Fruit fly (Drosophila melanogaster) whole organism, embryonic: ENCODE measurements around the gene CG13313.

Experiments used
- B-H2 ChIP-seq: fragments of 200-800 bp; sonication (Bioruptor generic); optimal IDR thresholded peaks from 2 replicates; lab custom pipeline; 2018; ENCODE audit warnings: missing biosample characterization, mild to moderate bottlenecking, missing genetic modification characterization
- BEAF-32 ChIP-seq: fragments of 200-800 bp; sonication (Bioruptor generic); optimal IDR thresholded peaks from 3 replicates; lab custom pipeline; 2017; ENCODE audit warnings: missing biosample characterization, missing genetic modification characterization, mild to moderate bottlenecking, moderate library complexity, missing genetic modification reagents
- C15 ChIP-seq: fragments of 200-800 bp; sonication (Bioruptor generic); IDR thresholded peaks from 3 replicates; pipeline ENCODE4 v1.3.6; 2022; ENCODE audit warnings: missing biosample characterization, missing genetic modification characterization
- CG10274 ChIP-seq: fragments of 200-800 bp; sonication (Bioruptor generic); optimal IDR thresholded peaks from 3 replicates; lab custom pipeline; 2017; ENCODE audit warnings: missing biosample characterization, mild to moderate bottlenecking, missing genetic modification characterization
- CG10462 ChIP-seq: fragments of 200-800 bp; sonication (Bioruptor generic); optimal IDR thresholded peaks from 2 replicates; lab custom pipeline; 2016; ENCODE audit warnings: missing biosample characterization, missing genetic modification characterization
- CG11398 ChIP-seq: fragments of 200-800 bp; sonication (Bioruptor generic); optimal IDR thresholded peaks from 2 replicates; lab custom pipeline; 2016; ENCODE audit warnings: missing biosample characterization, missing genetic modification characterization
- CG12659 ChIP-seq: fragments of 200-800 bp; sonication (Bioruptor generic); optimal IDR thresholded peaks from 3 replicates; lab custom pipeline; 2017; ENCODE audit warnings: mild to moderate bottlenecking, missing biosample characterization, missing genetic modification reagents, missing genetic modification characterization
- CG12942 ChIP-seq: fragments of 200-800 bp; sonication (Bioruptor generic); optimal IDR thresholded peaks from 3 replicates; lab custom pipeline; 2016; ENCODE audit warnings: missing biosample characterization, missing genetic modification characterization
- CG13287 ChIP-seq: fragments of 200-800 bp; sonication (Bioruptor generic); IDR thresholded peaks from 2 replicates; pipeline ENCODE4 v1.3.6; 2022; ENCODE audit warnings: missing biosample characterization, missing genetic modification characterization; ENCODE audit not compliant: partially characterized antibody
- CG13624 ChIP-seq: fragments of 200-800 bp; sonication (Bioruptor generic); optimal IDR thresholded peaks from 2 replicates; lab custom pipeline; 2016; ENCODE audit warnings: missing biosample characterization, missing genetic modification characterization
- CG15514 ChIP-seq: fragments of 200-800 bp; sonication (Bioruptor generic); optimal IDR thresholded peaks from 3 replicates; lab custom pipeline; 2017; ENCODE audit warnings: missing biosample characterization, missing genetic modification characterization, mild to moderate bottlenecking, moderate library complexity, missing genetic modification reagents
- CG16779 ChIP-seq: fragments of 200-800 bp; sonication (Bioruptor generic); IDR thresholded peaks from 2 replicates; pipeline ENCODE4 v1.3.6; 2022; ENCODE audit warnings: missing biosample characterization, missing genetic modification characterization
- CG17802 ChIP-seq: fragments of 200-800 bp; sonication (Bioruptor generic); optimal IDR thresholded peaks from 2 replicates; lab custom pipeline; 2018; ENCODE audit warnings: missing biosample characterization, mild to moderate bottlenecking, missing genetic modification characterization, moderate library complexity
- CG18599 ChIP-seq: fragments of 200-800 bp; sonication (Bioruptor generic); optimal IDR thresholded peaks from 3 replicates; lab custom pipeline; 2017; ENCODE audit warnings: missing biosample characterization, missing genetic modification characterization, mild to moderate bottlenecking, moderate library complexity, missing genetic modification reagents
- CG2116 ChIP-seq: fragments of 200-800 bp; sonication (Bioruptor generic); optimal IDR thresholded peaks from 3 replicates; lab custom pipeline; 2018; ENCODE audit warnings: missing biosample characterization, mild to moderate bottlenecking, missing genetic modification characterization
- CG31388 ChIP-seq: fragments of 200-800 bp; sonication (Bioruptor generic); optimal IDR thresholded peaks from 2 replicates; lab custom pipeline; 2016; ENCODE audit warnings: missing biosample characterization, missing genetic modification characterization
- CG34224 ChIP-seq: fragments of 200-800 bp; sonication (Bioruptor generic); IDR thresholded peaks from 3 replicates; pipeline ENCODE4 v1.3.6; 2022; ENCODE audit warnings: missing biosample characterization, missing genetic modification characterization; ENCODE audit not compliant: partially characterized antibody
- CG34422 ChIP-seq: fragments of 200-800 bp; sonication (Bioruptor generic); IDR thresholded peaks from 3 replicates; pipeline ENCODE4 v1.3.6; 2022; ENCODE audit warnings: missing biosample characterization, missing genetic modification characterization
- CG4617 ChIP-seq: fragments of 200-800 bp; sonication (Bioruptor generic); optimal IDR thresholded peaks from 3 replicates; lab custom pipeline; 2016; ENCODE audit warnings: missing biosample characterization, missing genetic modification characterization, borderline replicate concordance
- CG6254 ChIP-seq: fragments of 200-800 bp; sonication (Bioruptor generic); optimal IDR thresholded peaks from 3 replicates; lab custom pipeline; 2017; ENCODE audit warnings: mild to moderate bottlenecking, missing biosample characterization, missing genetic modification reagents, missing genetic modification characterization
- CG9797 ChIP-seq: fragments of 200-800 bp; sonication (Bioruptor generic); optimal IDR thresholded peaks from 3 replicates; lab custom pipeline; 2018; ENCODE audit warnings: missing biosample characterization, mild to moderate bottlenecking, missing genetic modification characterization
- CkIIα-i1 ChIP-seq: fragments of 200-800 bp; sonication (Bioruptor generic); IDR thresholded peaks from 2 replicates; pipeline ENCODE4 v1.3.6; 2022; ENCODE audit warnings: missing biosample characterization, missing genetic modification characterization
- CoRest ChIP-seq: fragments of 200-800 bp; sonication (Bioruptor generic); optimal IDR thresholded peaks from 3 replicates; lab custom pipeline; 2018; ENCODE audit warnings: missing biosample characterization, mild to moderate bottlenecking, missing genetic modification characterization, moderate library complexity
- Dll ChIP-seq: fragments of 200-800 bp; sonication (Bioruptor generic); IDR thresholded peaks from 4 replicates; pipeline ENCODE4 v1.3.6; 2022; ENCODE audit warnings: missing biosample characterization, missing genetic modification characterization; ENCODE audit not compliant: partially characterized antibody
- Ets97D ChIP-seq: fragments of 200-800 bp; sonication (Bioruptor generic); optimal IDR thresholded peaks from 3 replicates; lab custom pipeline; 2016; ENCODE audit warnings: missing biosample characterization, missing genetic modification characterization
- Fer1 ChIP-seq: fragments of 200-800 bp; sonication (Bioruptor generic); optimal IDR thresholded peaks from 2 replicates; lab custom pipeline; 2017; ENCODE audit warnings: missing biosample characterization, mild to moderate bottlenecking, missing genetic modification characterization
- MBD-R2 ChIP-seq: fragments of 200-800 bp; sonication (Bioruptor generic); IDR thresholded peaks from 2 replicates; pipeline ENCODE4 v1.3.6; 2022; ENCODE audit warnings: missing biosample characterization, missing genetic modification characterization
- MESR4 ChIP-seq: fragments of 200-800 bp; sonication (Bioruptor generic); optimal IDR thresholded peaks from 2 replicates; lab custom pipeline; 2018; ENCODE audit warnings: missing biosample characterization, mild to moderate bottlenecking, missing genetic modification characterization, moderate library complexity
- Myb ChIP-seq: fragments of 200-800 bp; sonication (Bioruptor generic); optimal IDR thresholded peaks from 2 replicates; lab custom pipeline; 2016; ENCODE audit warnings: missing biosample characterization, missing genetic modification characterization
- NC2β ChIP-seq: fragments of 200-800 bp; sonication (Bioruptor generic); optimal IDR thresholded peaks from 2 replicates; lab custom pipeline; 2016; ENCODE audit warnings: missing biosample characterization, missing genetic modification characterization
- Optix ChIP-seq: fragments of 200-800 bp; sonication (Bioruptor generic); IDR thresholded peaks from 3 replicates; pipeline ENCODE4 v1.3.6; 2022; ENCODE audit warnings: missing biosample characterization, missing genetic modification characterization
- PHDP ChIP-seq: fragments of 200-800 bp; sonication (Bioruptor generic); optimal IDR thresholded peaks from 3 replicates; lab custom pipeline; 2018; ENCODE audit warnings: missing biosample characterization, mild to moderate bottlenecking, missing genetic modification characterization, moderate library complexity
- Pdp1 ChIP-seq, 2 experiments: fragments of 200-800 bp; sonication (Bioruptor generic); optimal IDR thresholded peaks; 3 replicates each; lab custom pipeline; 2016; ENCODE audit warnings: missing biosample characterization in 2 of 2, missing genetic modification characterization in 2 of 2, mild to moderate bottlenecking in 1 of 2, moderate library complexity in 1 of 2
- Poxn ChIP-seq: fragments of 200-800 bp; sonication (Bioruptor generic); IDR thresholded peaks from 2 replicates; pipeline ENCODE4 v1.3.6; 2022; ENCODE audit warnings: missing biosample characterization, missing genetic modification characterization
- Rfx ChIP-seq: fragments of 200-800 bp; sonication (Bioruptor generic); IDR thresholded peaks from 2 replicates; pipeline ENCODE4 v1.3.6; 2022; ENCODE audit warnings: missing biosample characterization, missing genetic modification characterization
- Scr ChIP-seq: fragments of 200-800 bp; sonication (Bioruptor generic); IDR thresholded peaks from 2 replicates; pipeline ENCODE4 v1.3.6; 2022; ENCODE audit warnings: missing biosample characterization, missing genetic modification characterization; ENCODE audit not compliant: partially characterized antibody
- caup ChIP-seq: fragments of 200-800 bp; sonication (Bioruptor generic); optimal IDR thresholded peaks from 3 replicates; lab custom pipeline; 2017; ENCODE audit warnings: missing biosample characterization, mild to moderate bottlenecking, missing genetic modification characterization, moderate library complexity; ENCODE audit not compliant: severe bottlenecking
- chinmo ChIP-seq: fragments of 200-800 bp; sonication (Bioruptor generic); IDR thresholded peaks from 4 replicates; pipeline ENCODE4 v1.3.6; 2022; ENCODE audit warnings: missing biosample characterization, missing genetic modification characterization; ENCODE audit not compliant: partially characterized antibody
- ci ChIP-seq: fragments of 200-800 bp; sonication (Bioruptor generic); IDR thresholded peaks from 3 replicates; pipeline ENCODE4 v1.3.6; 2022; ENCODE audit warnings: missing biosample characterization, missing genetic modification characterization
- crp ChIP-seq, 2 experiments: fragments of 200-800 bp; sonication (Bioruptor generic); optimal IDR thresholded peaks; 2 replicates in 1 of 2; 3 replicates in 1 of 2; lab custom pipeline; 2017; ENCODE audit warnings: missing biosample characterization in 2 of 2, missing genetic modification characterization in 2 of 2, mild to moderate bottlenecking in 1 of 2, moderate library complexity in 1 of 2
- ems ChIP-seq: fragments of 200-800 bp; sonication (Bioruptor generic); optimal IDR thresholded peaks from 3 replicates; lab custom pipeline; 2016; ENCODE audit warnings: missing biosample characterization, missing genetic modification characterization
- gfzf ChIP-seq: fragments of 200-800 bp; sonication (Bioruptor generic); optimal IDR thresholded peaks from 2 replicates; lab custom pipeline; 2016; ENCODE audit warnings: missing biosample characterization, mild to moderate bottlenecking, missing genetic modification characterization, moderate library complexity
- gsb-n ChIP-seq: fragments of 200-800 bp; sonication (Bioruptor generic); optimal IDR thresholded peaks from 3 replicates; lab custom pipeline; 2018; ENCODE audit warnings: missing biosample characterization, mild to moderate bottlenecking, missing genetic modification characterization
- nerfin-2 ChIP-seq: fragments of 200-800 bp; sonication (Bioruptor generic); IDR thresholded peaks from 2 replicates; pipeline ENCODE4 v1.3.6; 2022; ENCODE audit warnings: missing biosample characterization, missing genetic modification characterization; ENCODE audit not compliant: partially characterized antibody
- peb ChIP-seq: fragments of 200-800 bp; sonication (Bioruptor generic); IDR thresholded peaks from 2 replicates; pipeline ENCODE4 v1.3.6; 2022; ENCODE audit warnings: missing biosample characterization, missing genetic modification characterization
- slbo ChIP-seq: fragments of 200-800 bp; sonication (Bioruptor generic); IDR thresholded peaks from 2 replicates; pipeline ENCODE4 v1.3.6; 2022; ENCODE audit warnings: missing biosample characterization, missing genetic modification characterization
- stwl ChIP-seq: fragments of 200-800 bp; sonication (Bioruptor generic); optimal IDR thresholded peaks from 3 replicates; lab custom pipeline; 2018; ENCODE audit warnings: missing biosample characterization, mild to moderate bottlenecking, missing genetic modification characterization, moderate library complexity
- sug ChIP-seq: fragments of 200-800 bp; optimal IDR thresholded peaks from 2 replicates; lab custom pipeline; 2019; ENCODE audit warnings: missing biosample characterization, mild to moderate bottlenecking, missing genetic modification characterization, moderate library complexity
- vvl ChIP-seq: fragments of 200-800 bp; sonication (Bioruptor generic); IDR thresholded peaks from 2 replicates; pipeline ENCODE4 v1.3.6; 2022; ENCODE audit warnings: missing biosample characterization, missing genetic modification characterization

Gene CG13313

DNA sequence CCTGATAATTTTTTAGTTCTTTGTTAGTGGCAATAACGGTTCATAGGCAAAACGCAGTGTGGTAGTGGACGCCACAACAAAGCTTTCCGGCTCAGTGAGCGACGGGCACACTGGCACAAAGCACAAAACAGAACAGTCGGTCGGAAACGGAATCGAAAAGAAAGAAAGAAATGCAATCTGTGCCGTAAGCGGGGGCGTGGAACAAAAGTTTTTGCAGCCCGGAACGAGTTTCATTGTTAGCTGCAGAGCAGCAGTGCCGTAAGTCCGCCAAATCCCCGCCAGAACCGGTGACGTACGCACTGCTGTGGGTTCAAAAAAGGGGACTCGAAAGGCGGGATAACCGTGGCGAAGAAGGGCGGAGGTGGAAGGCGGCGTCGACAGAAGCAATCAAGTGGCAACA, 9.8 kb downstream of the CG13313 start, which contains the start of gene CG5026 (continued):
- TF ChIP-seq CG17802 (tag; lab: Kevin White, UChicago), result no peak
- no peak for TF ChIP-seq Poxn (GFP tag; lab: Robert Waterston, UW)
- TF ChIP-seq BEAF-32 (GFP tag; lab: Kevin White, UChicago), result peak; percentile 21
- peak; percentile 15 for TF ChIP-seq CG10274 (GFP tag; lab: Kevin White, UChicago)
- TF ChIP-seq CG15514 (GFP tag; lab: Kevin White, UChicago), result peak; percentile 87
- peak; percentile 44 for TF ChIP-seq sug (tag; lab: Kevin White, UChicago)
- TF ChIP-seq CG6254 (GFP tag; lab: Kevin White, UChicago), result no peak
- no peak for TF ChIP-seq CG18599 (GFP tag; lab: Kevin White, UChicago)
- TF ChIP-seq peb, result no peak
- TF ChIP-seq Myb (GFP tag; lab: Kevin White, UChicago), result peak; percentile 81
- 0 out of 2 replicates have a peak, but pooled peaks have one; percentile 19 for TF ChIP-seq vvl (GFP tag; lab: Robert Waterston, UW)
- no peak for TF ChIP-seq gsb-n (tag; lab: Kevin White, UChicago)
- no peak for TF ChIP-seq nerfin-2 (GFP tag; lab: Robert Waterston, UW)
- peak; percentile 23 for TF ChIP-seq stwl (tag; lab: Kevin White, UChicago)
- TF ChIP-seq Optix (GFP tag; lab: Robert Waterston, UW), result no peak
- peak; percentile 24 for TF ChIP-seq Scr (GFP tag; lab: Robert Waterston, UW)
- peak; percentile 63; the same call in 2 of the 3 replicates for TF ChIP-seq ci
- peak; percentile 41 for TF ChIP-seq Fer1 (GFP tag; lab: Kevin White, UChicago)
- no peak for TF ChIP-seq slbo (GFP tag; lab: Robert Waterston, UW)
- TF ChIP-seq MESR4, result peak; percentile 44
- TF ChIP-seq CoRest, result peak; percentile 61
- TF ChIP-seq CG9797 (GFP tag; lab: Kevin White, UChicago), result peak; percentile 54
- peak; percentile 37; the same call in 1 of the 4 replicates for TF ChIP-seq Dll (GFP tag; lab: Robert Waterston, UW)
- peak; percentile 32; the same call in 1 of the 2 replicates for TF ChIP-seq Rfx (GFP tag; lab: Robert Waterston, UW)
- TF ChIP-seq crp (GFP tag; optimal IDR thresholded peaks at IDR 0.05; lab: Kevin White, UChicago), result peak in 1 of 2 experiments; percentile 7
- TF ChIP-seq ems, result no peak
- no peak for TF ChIP-seq CkIIα-i1
- peak; percentile 46 for TF ChIP-seq CG12659
- peak; percentile 90 for TF ChIP-seq MBD-R2 (GFP tag; lab: Robert Waterston, UW)
- no peak for TF ChIP-seq caup
- peak; percentile 11 for TF ChIP-seq NC2β (GFP tag; lab: Kevin White, UChicago)
- no peak for TF ChIP-seq PHDP (tag; lab: Kevin White, UChicago)
- 0 out of 4 replicates have a peak, but pooled peaks have one; percentile 25 for TF ChIP-seq chinmo (GFP tag; lab: Robert Waterston, UW)
- TF ChIP-seq CG31388, result no peak
- TF ChIP-seq CG13624 (GFP tag; lab: Kevin White, UChicago), result no peak
- peak in 1 of 2 experiments; percentile 38 for TF ChIP-seq Pdp1 (GFP tag; optimal IDR thresholded peaks at IDR 0.05; lab: Kevin White, UChicago)
- TF ChIP-seq CG12942 (GFP tag; lab: Kevin White, UChicago), result no peak
- TF ChIP-seq CG34224 (GFP tag; lab: Robert Waterston, UW), result 0 out of 3 replicates have a peak, but pooled peaks have one; percentile 14
- TF ChIP-seq gfzf (GFP tag; lab: Kevin White, UChicago), result peak; percentile 83
- peak; percentile 22 for TF ChIP-seq CG2116 (GFP tag; lab: Kevin White, UChicago)
- no peak for TF ChIP-seq CG16779 (GFP tag; lab: Robert Waterston, UW)
- no peak for TF ChIP-seq C15
- TF ChIP-seq CG34422 (GFP tag; lab: Robert Waterston, UW), result 0 out of 3 replicates have a peak, but pooled peaks have one; percentile 14
- TF ChIP-seq Ets97D (GFP tag; lab: Kevin White, UChicago), result peak; percentile 82
- TF ChIP-seq CG11398 (GFP tag; lab: Kevin White, UChicago), result peak; percentile 6
- peak; percentile 32 for TF ChIP-seq CG10462
- peak; percentile 53 for TF ChIP-seq CG13287 (GFP tag; lab: Robert Waterston, UW)
- TF ChIP-seq CG4617 (GFP tag; lab: Kevin White, UChicago), result peak; percentile 35
- peak; percentile 17 for TF ChIP-seq B-H2 (GFP tag; lab: Kevin White, UChicago)
